Fruit fly (Drosophila melanogaster): ENCODE results near the gene g.

Gene g

dm6 chrX:13736174-13736482, at the start of gene g:
TSS of gene g (minus strand) at chrX:13736278.
- TF ChIP-seq CrebA (GFP tag; optimal IDR thresholded peaks at IDR 0.05; ENCODE audit: borderline replicate concordance) (no peak), sage (GFP tag; optimal IDR thresholded peaks at IDR 0.05) (no peak), Hnf4 (GFP tag; optimal IDR thresholded peaks at IDR 0.05) (peak; percentile 13), fru (GFP tag; optimal IDR thresholded peaks at IDR 0.05) (no peak), Myc (optimal IDR thresholded peaks at IDR 0.05) (peak; percentile 59), Jra (GFP tag; optimal IDR thresholded peaks at IDR 0.05) (peak; percentile 6), psq (GFP tag; optimal IDR thresholded peaks at IDR 0.05) (no peak), Hr78 (GFP tag; optimal IDR thresholded peaks at IDR 0.05) (no peak), jim (GFP tag; optimal IDR thresholded peaks at IDR 0.05) (peak; percentile 3), pan (optimal IDR thresholded peaks at IDR 0.05) (no peak), br (GFP tag; optimal IDR thresholded peaks at IDR 0.05) (no peak), dl (GFP tag; optimal IDR thresholded peaks at IDR 0.05; ENCODE audit: insufficient read depth in 1 of 2, partially characterized antibody in 2 of 2) (no peak), foxo (GFP tag; optimal IDR thresholded peaks at IDR 0.05) (no peak), ey (GFP tag; optimal IDR thresholded peaks at IDR 0.05) (no peak), Dfd (GFP tag; optimal IDR thresholded peaks at IDR 0.05) (no peak), N (GFP tag; optimal IDR thresholded peaks at IDR 0.05) (no peak), HLH106 (tag; optimal IDR thresholded peaks at IDR 0.05) (no peak), Vsx2 (GFP tag; optimal IDR thresholded peaks at IDR 0.05; ENCODE audit: partially characterized antibody) (no peak), OdsH (GFP tag; optimal IDR thresholded peaks at IDR 0.05) (no peak), Abd-B (GFP tag; optimal IDR thresholded peaks at IDR 0.05) (no peak), sv (GFP tag; optimal IDR thresholded peaks at IDR 0.05) (no peak)

dm6 chrX:13783958-13784907, 48.2 kb upstream of the g start:
- TF ChIP-seq Jra (GFP tag; optimal IDR thresholded peaks at IDR 0.05) (no peak), Hnf4 (GFP tag; optimal IDR thresholded peaks at IDR 0.05) (no peak), Mio (GFP tag; optimal IDR thresholded peaks at IDR 0.05) (no peak), foxo (GFP tag; optimal IDR thresholded peaks at IDR 0.05) (peak in 1 of 2 experiments; percentile 38), HLH106 (tag; optimal IDR thresholded peaks at IDR 0.05) (no peak), dsf (GFP tag; optimal IDR thresholded peaks at IDR 0.05; ENCODE audit: borderline replicate concordance) (no peak), ey (GFP tag; optimal IDR thresholded peaks at IDR 0.05) (peak; percentile 4), h (GFP tag; optimal IDR thresholded peaks at IDR 0.05) (peak; percentile 14), Vsx2 (GFP tag; optimal IDR thresholded peaks at IDR 0.05; ENCODE audit: partially characterized antibody) (no peak), Sp1 (GFP tag; optimal IDR thresholded peaks at IDR 0.05) (no peak), psq (GFP tag; optimal IDR thresholded peaks at IDR 0.05) (peak; percentile 68), Abd-B (GFP tag; optimal IDR thresholded peaks at IDR 0.05) (no peak), Hr78 (GFP tag; optimal IDR thresholded peaks at IDR 0.05) (no peak), Myc (optimal IDR thresholded peaks at IDR 0.05) (no peak), tai (GFP tag; optimal IDR thresholded peaks at IDR 0.05) (no peak), usp (GFP tag; optimal IDR thresholded peaks at IDR 0.05) (no peak), GATAd (GFP tag; optimal IDR thresholded peaks at IDR 0.05) (no peak), fru (GFP tag; optimal IDR thresholded peaks at IDR 0.05) (peak; percentile 36), Hr83 (GFP tag; optimal IDR thresholded peaks at IDR 0.05; ENCODE audit: poor library complexity, severe bottlenecking) (no peak)

- TF ChIP-seq tai (GFP tag; optimal IDR thresholded peaks at IDR 0.05) (no peak), rgr (GFP tag; optimal IDR thresholded peaks at IDR 0.05) (peak; percentile 9), psq (GFP tag; optimal IDR thresholded peaks at IDR 0.05) (no peak), dl (GFP tag; optimal IDR thresholded peaks at IDR 0.05; ENCODE audit: insufficient read depth in 1 of 2, partially characterized antibody in 2 of 2) (peak in 1 of 2 experiments; percentile 6), foxo (GFP tag; optimal IDR thresholded peaks at IDR 0.05) (peak in 1 of 2 experiments; percentile 14), Sp1 (GFP tag; optimal IDR thresholded peaks at IDR 0.05) (peak; percentile 26), Dif (GFP tag; optimal IDR thresholded peaks at IDR 0.05; ENCODE audit: partially characterized antibody) (peak; percentile 41), Dfd (GFP tag; optimal IDR thresholded peaks at IDR 0.05) (no peak), Rel (GFP tag; optimal IDR thresholded peaks at IDR 0.05) (no peak), Rel (tag; optimal IDR thresholded peaks at IDR 0.05) (peak; percentile 18), h (GFP tag; optimal IDR thresholded peaks at IDR 0.05) (peak; percentile 16), Vsx2 (GFP tag; optimal IDR thresholded peaks at IDR 0.05; ENCODE audit: partially characterized antibody) (peak; percentile 9), Abd-B (GFP tag; optimal IDR thresholded peaks at IDR 0.05) (peak; percentile 61), Hr78 (GFP tag; optimal IDR thresholded peaks at IDR 0.05) (peak; percentile 60), N (GFP tag; optimal IDR thresholded peaks at IDR 0.05) (peak; percentile 96)
Measured at dm6 chrX:13783534-13783949, 47.5 kb upstream of the g start, which contains the start of gene inaE. TSS of gene inaE (plus strand) at chrX:13783714.

All from whole organism, wandering third instar larva.